Worm (Caenorhabditis elegans) whole organism, mixed stage, embryonic: ENCODE results near the gene Y46G5A.8.

Experiments used
- blmp-1 ChIP-seq: fragments of 150-350 bp; optimal IDR thresholded peaks from 2 replicates; lab custom pipeline; 2014; ENCODE audit warnings: missing biosample characterization, missing genetic modification characterization
- ham-2 ChIP-seq: fragments of 200-800 bp; sonication (Bioruptor generic); optimal IDR thresholded peaks from 2 replicates; lab custom pipeline; 2018; ENCODE audit warnings: mild to moderate bottlenecking, missing genetic modification characterization, missing compliant biosample characterization
- lin-13 ChIP-seq: fragments of 150-350 bp; optimal IDR thresholded peaks from 2 replicates; lab custom pipeline; 2014; ENCODE audit warnings: missing biosample characterization, missing genetic modification characterization
- mab-5 ChIP-seq: fragments of 150-350 bp; optimal IDR thresholded peaks from 2 replicates; lab custom pipeline; 2014; ENCODE audit warnings: missing biosample characterization, missing genetic modification characterization
- nhr-12 ChIP-seq: fragments of 150-350 bp; optimal IDR thresholded peaks from 2 replicates; lab custom pipeline; 2014; ENCODE audit warnings: missing biosample characterization, missing genetic modification characterization
- snpc-4 ChIP-seq: fragments of 150-350 bp; optimal IDR thresholded peaks from 2 replicates; lab custom pipeline; 2014; ENCODE audit warnings: missing biosample characterization, missing genetic modification characterization
- sptf-1 ChIP-seq: sonication (generic microtip); optimal IDR thresholded peaks from 2 replicates; lab custom pipeline; 2017; ENCODE audit warnings: mild to moderate bottlenecking, missing genetic modification characterization, moderate library complexity, missing compliant biosample characterization
- ztf-11 ChIP-seq: fragments of 150-350 bp; optimal IDR thresholded peaks from 2 replicates; lab custom pipeline; 2014; ENCODE audit warnings: missing biosample characterization, missing genetic modification characterization

- TF ChIP-seq blmp-1 (tag; lab: Kevin White, UChicago) (no peak), ham-2 (GFP tag; lab: Kevin White, UChicago) (no peak), nhr-12 (tag; lab: Kevin White, UChicago) (no peak), sptf-1 (no peak), ztf-11 (tag; lab: Kevin White, UChicago) (no peak), mab-5 (tag; lab: Kevin White, UChicago) (no peak), snpc-4 (tag; lab: Kevin White, UChicago) (no peak), lin-13 (tag; lab: Kevin White, UChicago) (no peak)
Measured at ce11 chrII:12785391-12785790, 29.3 kb downstream of the Y46G5A.8 start, which contains the start of gene Y46G5A.15.
